Fruit fly (Drosophila melanogaster) whole organism, embryonic: ENCODE data around the gene saturn.

Experiments
- Antp ChIP-seq: fragments of 200-800 bp; sonication (Bioruptor generic); optimal IDR thresholded peaks from 3 replicates; lab custom pipeline; 2016; ENCODE audit warnings: missing biosample characterization, missing genetic modification characterization
- CG10267 ChIP-seq: fragments of 200-800 bp; sonication (Bioruptor generic); optimal IDR thresholded peaks from 2 replicates; lab custom pipeline; 2018; ENCODE audit warnings: missing biosample characterization, mild to moderate bottlenecking, missing genetic modification characterization, moderate library complexity
- CG10431 ChIP-seq: fragments of 200-800 bp; sonication (Bioruptor generic); optimal IDR thresholded peaks from 3 replicates; lab custom pipeline; 2018; ENCODE audit warnings: missing biosample characterization, mild to moderate bottlenecking, missing genetic modification characterization
- CG11085 ChIP-seq: fragments of 200-800 bp; sonication (Bioruptor generic); IDR thresholded peaks from 2 replicates; pipeline ENCODE4 v1.3.6; 2022; ENCODE audit warnings: missing biosample characterization, missing genetic modification characterization
- CG12155 ChIP-seq: fragments of 200-800 bp; sonication (Bioruptor generic); optimal IDR thresholded peaks from 3 replicates; lab custom pipeline; 2016; ENCODE audit warnings: missing biosample characterization, missing genetic modification characterization
- CG13123 ChIP-seq: fragments of 200-800 bp; sonication (Bioruptor generic); optimal IDR thresholded peaks from 2 replicates; lab custom pipeline; 2016; ENCODE audit warnings: missing biosample characterization, missing genetic modification characterization
- CG13296 ChIP-seq: fragments of 200-800 bp; sonication (Bioruptor generic); optimal IDR thresholded peaks from 3 replicates; lab custom pipeline; 2018; ENCODE audit warnings: missing biosample characterization, mild to moderate bottlenecking, missing genetic modification characterization
- CG1603 ChIP-seq: fragments of 200-800 bp; sonication (Bioruptor generic); optimal IDR thresholded peaks from 2 replicates; lab custom pipeline; 2019; ENCODE audit warnings: missing biosample characterization, mild to moderate bottlenecking, missing genetic modification characterization, moderate library complexity
- CG17359 ChIP-seq: fragments of 200-800 bp; sonication (Bioruptor generic); optimal IDR thresholded peaks from 3 replicates; lab custom pipeline; 2018; ENCODE audit warnings: missing biosample characterization, mild to moderate bottlenecking, missing genetic modification characterization, moderate library complexity
- CG17802 ChIP-seq: fragments of 200-800 bp; sonication (Bioruptor generic); optimal IDR thresholded peaks from 2 replicates; lab custom pipeline; 2018; ENCODE audit warnings: missing biosample characterization, mild to moderate bottlenecking, missing genetic modification characterization, moderate library complexity
- CG17912 ChIP-seq: fragments of 200-800 bp; sonication (Bioruptor generic); optimal IDR thresholded peaks from 2 replicates; lab custom pipeline; 2018; ENCODE audit warnings: missing biosample characterization, mild to moderate bottlenecking, missing genetic modification characterization
- CG1832 ChIP-seq: fragments of 200-800 bp; sonication (Bioruptor generic); optimal IDR thresholded peaks from 2 replicates; lab custom pipeline; 2017; ENCODE audit warnings: missing biosample characterization, mild to moderate bottlenecking, missing genetic modification characterization, inconsistent platforms
- CG2199 ChIP-seq: fragments of 200-800 bp; sonication (Bioruptor generic); IDR thresholded peaks from 3 replicates; pipeline ENCODE4 v1.3.6; 2022; ENCODE audit warnings: missing biosample characterization, missing genetic modification characterization
- CG31365 ChIP-seq: fragments of 200-800 bp; sonication (Bioruptor generic); optimal IDR thresholded peaks from 2 replicates; lab custom pipeline; 2018; ENCODE audit warnings: missing biosample characterization, mild to moderate bottlenecking, missing genetic modification characterization
- CG31388 ChIP-seq: fragments of 200-800 bp; sonication (Bioruptor generic); optimal IDR thresholded peaks from 2 replicates; lab custom pipeline; 2016; ENCODE audit warnings: missing biosample characterization, missing genetic modification characterization
- CG3847 ChIP-seq: fragments of 200-800 bp; sonication (Bioruptor generic); IDR thresholded peaks from 2 replicates; pipeline ENCODE4 v1.3.6; 2022; ENCODE audit warnings: missing biosample characterization, missing genetic modification characterization
- CG4617 ChIP-seq: fragments of 200-800 bp; sonication (Bioruptor generic); optimal IDR thresholded peaks from 3 replicates; lab custom pipeline; 2016; ENCODE audit warnings: missing biosample characterization, missing genetic modification characterization, borderline replicate concordance
- CG6254 ChIP-seq: fragments of 200-800 bp; sonication (Bioruptor generic); optimal IDR thresholded peaks from 3 replicates; lab custom pipeline; 2017; ENCODE audit warnings: mild to moderate bottlenecking, missing biosample characterization, missing genetic modification reagents, missing genetic modification characterization
- CG8765 ChIP-seq: fragments of 200-800 bp; sonication (Bioruptor generic); IDR thresholded peaks from 2 replicates; pipeline ENCODE4 v1.3.6; 2022; ENCODE audit warnings: missing biosample characterization, missing genetic modification characterization
- CG9215 ChIP-seq: fragments of 200-800 bp; sonication (Bioruptor generic); IDR thresholded peaks from 2 replicates; pipeline ENCODE4 v1.3.6; 2022; ENCODE audit warnings: missing biosample characterization, missing genetic modification characterization
- D19A ChIP-seq: fragments of 200-800 bp; optimal IDR thresholded peaks from 3 replicates; lab custom pipeline; 2019; ENCODE audit warnings: missing biosample characterization, mild to moderate bottlenecking, missing genetic modification characterization, moderate library complexity
- Jarid2 ChIP-seq: fragments of 200-800 bp; sonication (Bioruptor generic); optimal IDR thresholded peaks from 3 replicates; lab custom pipeline; 2017; ENCODE audit warnings: mild to moderate bottlenecking, missing biosample characterization, missing genetic modification reagents, missing genetic modification characterization
- Kr ChIP-seq: fragments of 200-800 bp; sonication (Bioruptor generic); optimal IDR thresholded peaks from 2 replicates; lab custom pipeline; 2017; ENCODE audit warnings: missing biosample characterization, mild to moderate bottlenecking, missing genetic modification characterization
- Lhr ChIP-seq: fragments of 200-800 bp; sonication (Bioruptor generic); optimal IDR thresholded peaks from 3 replicates; lab custom pipeline; 2017; ENCODE audit warnings: mild to moderate bottlenecking, missing biosample characterization, missing genetic modification reagents, missing genetic modification characterization
- Six4 ChIP-seq: fragments of 200-800 bp; sonication (Bioruptor generic); optimal IDR thresholded peaks from 2 replicates; lab custom pipeline; 2016; ENCODE audit warnings: missing biosample characterization, missing genetic modification characterization
- Usf ChIP-seq: fragments of 200-800 bp; sonication (Bioruptor generic); optimal IDR thresholded peaks from 2 replicates; lab custom pipeline; 2017; ENCODE audit warnings: missing genotype, missing biosample characterization, missing genetic modification characterization
- btn ChIP-seq: fragments of 200-800 bp; sonication (Bioruptor generic); optimal IDR thresholded peaks from 2 replicates; lab custom pipeline; 2016; ENCODE audit warnings: missing biosample characterization, missing genetic modification characterization
- cad ChIP-seq: fragments of >200 bp; optimal IDR thresholded peaks from 2 replicates; lab custom pipeline; 2017; ENCODE audit warnings: missing biosample characterization, missing genetic modification characterization
- cato ChIP-seq: fragments of 200-800 bp; sonication (Bioruptor generic); optimal IDR thresholded peaks from 2 replicates; lab custom pipeline; 2016; ENCODE audit warnings: missing biosample characterization, missing genetic modification characterization, borderline replicate concordance
- chn ChIP-seq: fragments of 200-800 bp; sonication (Bioruptor generic); optimal IDR thresholded peaks from 2 replicates; lab custom pipeline; 2016; ENCODE audit warnings: missing biosample characterization, missing genetic modification characterization
- crp ChIP-seq, 2 experiments: fragments of 200-800 bp; sonication (Bioruptor generic); optimal IDR thresholded peaks; 2 replicates in 1 of 2; 3 replicates in 1 of 2; lab custom pipeline; 2017; ENCODE audit warnings: missing biosample characterization in 2 of 2, missing genetic modification characterization in 2 of 2, mild to moderate bottlenecking in 1 of 2, moderate library complexity in 1 of 2
- disco-r ChIP-seq: fragments of 200-800 bp; sonication (Bioruptor generic); optimal IDR thresholded peaks from 2 replicates; lab custom pipeline; 2016; ENCODE audit warnings: missing biosample characterization, missing genetic modification characterization
- dm ChIP-seq: fragments of 200-800 bp; sonication (Bioruptor generic); optimal IDR thresholded peaks from 3 replicates; lab custom pipeline; 2016; ENCODE audit warnings: missing biosample characterization, missing genetic modification characterization
- ems ChIP-seq: fragments of 200-800 bp; sonication (Bioruptor generic); optimal IDR thresholded peaks from 3 replicates; lab custom pipeline; 2016; ENCODE audit warnings: missing biosample characterization, missing genetic modification characterization
- jing ChIP-seq: fragments of 200-800 bp; sonication (Bioruptor generic); optimal IDR thresholded peaks from 2 replicates; lab custom pipeline; 2018; ENCODE audit warnings: missing biosample characterization, mild to moderate bottlenecking, missing genetic modification characterization
- lbe ChIP-seq: fragments of 200-800 bp; sonication (Bioruptor generic); optimal IDR thresholded peaks from 2 replicates; lab custom pipeline; 2016; ENCODE audit warnings: missing biosample characterization, mild to moderate bottlenecking, missing genetic modification characterization
- lov ChIP-seq, 2 experiments: fragments of 200-800 bp in 1 of 2; fragments of >200 bp in 1 of 2; sonication (Bioruptor generic) in 1 of 2; IDR thresholded peaks in 1 of 2; optimal IDR thresholded peaks in 1 of 2; 2 replicates in 1 of 2; 3 replicates in 1 of 2; pipeline versions ENCODE4 v1.3.6 to Lab custom; 2017 to 2022; ENCODE audit warnings: missing biosample characterization in 1 of 2, missing genetic modification characterization in 1 of 2
- nmo ChIP-seq: fragments of 200-800 bp; sonication (Bioruptor generic); optimal IDR thresholded peaks from 2 replicates; lab custom pipeline; 2018; ENCODE audit warnings: missing biosample characterization, mild to moderate bottlenecking, missing genetic modification characterization, moderate library complexity
- pb ChIP-seq: fragments of 200-800 bp; sonication (Bioruptor generic); optimal IDR thresholded peaks from 3 replicates; lab custom pipeline; 2016; ENCODE audit warnings: missing biosample characterization, missing genetic modification characterization
- phol ChIP-seq: fragments of 200-800 bp; sonication (Bioruptor generic); optimal IDR thresholded peaks from 3 replicates; lab custom pipeline; 2018; ENCODE audit warnings: missing biosample characterization, mild to moderate bottlenecking, missing genetic modification characterization, moderate library complexity
- run ChIP-seq: fragments of 200-800 bp; sonication (Bioruptor generic); optimal IDR thresholded peaks from 3 replicates; lab custom pipeline; 2018; ENCODE audit warnings: missing biosample characterization, mild to moderate bottlenecking, missing genetic modification characterization
- scrt ChIP-seq: fragments of 200-800 bp; sonication (Bioruptor generic); optimal IDR thresholded peaks from 2 replicates; lab custom pipeline; 2018; ENCODE audit warnings: missing biosample characterization, mild to moderate bottlenecking, missing genetic modification characterization, moderate library complexity
- sima ChIP-seq: fragments of 200-800 bp; sonication (Bioruptor generic); optimal IDR thresholded peaks from 2 replicates; lab custom pipeline; 2016; ENCODE audit warnings: missing biosample characterization, missing genetic modification characterization
- tna ChIP-seq: fragments of 200-800 bp; sonication (Bioruptor generic); IDR thresholded peaks from 2 replicates; pipeline ENCODE4 v1.3.6; 2022; ENCODE audit warnings: missing biosample characterization, missing genetic modification characterization; ENCODE audit not compliant: partially characterized antibody
- toy ChIP-seq: fragments of 200-800 bp; sonication (Bioruptor generic); IDR thresholded peaks from 2 replicates; pipeline ENCODE4 v1.3.6; 2022; ENCODE audit warnings: missing biosample characterization, missing genetic modification characterization
- trh ChIP-seq: fragments of 200-800 bp; sonication (Bioruptor generic); optimal IDR thresholded peaks from 2 replicates; lab custom pipeline; 2016; ENCODE audit warnings: missing biosample characterization, missing genetic modification characterization
- usp ChIP-seq: fragments of >200 bp; optimal IDR thresholded peaks from 2 replicates; lab custom pipeline; 2017; ENCODE audit warnings: missing biosample characterization, missing genetic modification characterization
- vfl ChIP-seq: fragments of 200-800 bp; sonication (Bioruptor generic); optimal IDR thresholded peaks from 2 replicates; lab custom pipeline; 2016; ENCODE audit warnings: missing biosample characterization, missing genetic modification characterization
- vnd ChIP-seq: fragments of 200-800 bp; sonication (Bioruptor generic); IDR thresholded peaks from 3 replicates; pipeline ENCODE4 v1.3.6; 2022; ENCODE audit warnings: missing biosample characterization, missing genetic modification characterization; ENCODE audit not compliant: partially characterized antibody

The saturn gene

dm6 chr3L:14172174-14172940 lies 30.8 kb upstream of the saturn start (continued):
- TF ChIP-seq Lhr (GFP tag; lab: Kevin White, UChicago) (peak; percentile 5), CG1832 (GFP tag; lab: Kevin White, UChicago) (no peak), CG9215 (GFP tag; lab: Robert Waterston, UW) (no peak), nmo (GFP tag; lab: Kevin White, UChicago) (peak; percentile 64), chn (GFP tag; lab: Kevin White, UChicago) (no peak), CG4617 (GFP tag; lab: Kevin White, UChicago) (no peak), pb (GFP tag; lab: Kevin White, UChicago) (no peak), btn (GFP tag; lab: Kevin White, UChicago) (no peak), CG8765 (GFP tag; lab: Robert Waterston, UW) (no peak), CG13123 (GFP tag; lab: Kevin White, UChicago) (no peak), Antp (no peak), sima (GFP tag; lab: Kevin White, UChicago) (no peak), Six4 (GFP tag; lab: Kevin White, UChicago) (peak; percentile 42), phol (peak; percentile 66), ems (GFP tag; lab: Kevin White, UChicago) (no peak), CG31388 (no peak), CG1603 (tag; lab: Kevin White, UChicago) (peak; percentile 8), CG17359 (tag; lab: Kevin White, UChicago) (peak; percentile 47), lbe (GFP tag; lab: Kevin White, UChicago) (no peak), tna (GFP tag; lab: Robert Waterston, UW) (no peak), CG11085 (GFP tag; lab: Robert Waterston, UW) (no peak), Usf (no peak), trh (GFP tag; lab: Kevin White, UChicago) (no peak), CG10431 (GFP tag; lab: Kevin White, UChicago) (peak; percentile 11), CG3847 (GFP tag; lab: Robert Waterston, UW) (no peak), jing (GFP tag; lab: Kevin White, UChicago) (no peak), CG6254 (GFP tag; lab: Kevin White, UChicago) (peak; percentile 6), CG12155 (GFP tag; lab: Kevin White, UChicago) (no peak), cato (GFP tag; lab: Kevin White, UChicago) (no peak), CG13296 (GFP tag; lab: Kevin White, UChicago) (no peak), CG17912 (GFP tag; lab: Kevin White, UChicago) (no peak), run (peak; percentile 6), CG2199 (no peak), CG31365 (no peak), usp (GFP tag; lab: Kevin White, UChicago) (no peak), vnd (GFP tag; lab: Robert Waterston, UW) (no peak), CG10267 (peak; percentile 56), lov (optimal IDR thresholded peaks at IDR 0.05; lab: Kevin White, UChicago) (no peak), lov (GFP tag; IDR thresholded peaks at IDR 0.05; lab: Robert Waterston, UW) (no peak), vfl (GFP tag; lab: Kevin White, UChicago) (no peak), toy (GFP tag; lab: Robert Waterston, UW) (no peak), scrt (GFP tag; lab: Kevin White, UChicago) (no peak), D19A (tag; lab: Kevin White, UChicago) (peak; percentile 60), cad (GFP tag; lab: Kevin White, UChicago) (no peak), CG17802 (tag; lab: Kevin White, UChicago) (no peak), disco-r (GFP tag; lab: Kevin White, UChicago) (no peak), dm (GFP tag; lab: Kevin White, UChicago) (no peak), Jarid2 (GFP tag; lab: Kevin White, UChicago) (no peak), Kr (no peak), crp (GFP tag; optimal IDR thresholded peaks at IDR 0.05; lab: Kevin White, UChicago) (no peak)
